Worm (Caenorhabditis elegans): Measurements from ENCODE around the gene csn-5.
A peak's percentile ranks its signal among the peaks of the same experiment; 100 is the strongest.

Gene csn-5

ce11 chrIV:5665353-5665918, 16.1 kb downstream of the csn-5 start:
- TF ChIP-seq sma-9 (GFP tag; optimal IDR thresholded peaks at IDR 0.05): peak; percentile 41
- TF ChIP-seq sma-9 (tag; optimal IDR thresholded peaks at IDR 0.05): no peak
- TF ChIP-seq nhr-6 (tag; optimal IDR thresholded peaks at IDR 0.05): no peak
- TF ChIP-seq mdl-1 (tag; optimal IDR thresholded peaks at IDR 0.05): no peak
- no peak for TF ChIP-seq nhr-11 (tag; optimal IDR thresholded peaks at IDR 0.05)
- TF ChIP-seq nhr-237 (tag; optimal IDR thresholded peaks at IDR 0.05): no peak
- TF ChIP-seq mab-5 (tag; optimal IDR thresholded peaks at IDR 0.05): peak; percentile 18
- TF ChIP-seq sma-3 (GFP tag; optimal IDR thresholded peaks at IDR 0.05): no peak
- TF ChIP-seq egl-27 (tag; optimal IDR thresholded peaks at IDR 0.05): no peak
- peak; percentile 25 for TF ChIP-seq ama-1 (optimal IDR thresholded peaks at IDR 0.05)
- TF ChIP-seq ZK546.5 (tag; optimal IDR thresholded peaks at IDR 0.05): no peak
- TF ChIP-seq ceh-82 (tag; optimal IDR thresholded peaks at IDR 0.05): no peak
- TF ChIP-seq blmp-1 (tag; optimal IDR thresholded peaks at IDR 0.05; ENCODE audit: insufficient read depth): peak; percentile 15
- TF ChIP-seq alr-1 (tag; optimal IDR thresholded peaks at IDR 0.05): no peak
- TF ChIP-seq nhr-10 (tag; optimal IDR thresholded peaks at IDR 0.05): no peak
- no peak for TF ChIP-seq snpc-4 (tag; optimal IDR thresholded peaks at IDR 0.05)
- TF ChIP-seq unc-55 (GFP tag; optimal IDR thresholded peaks at IDR 0.05): peak; percentile 78
- no peak for TF ChIP-seq elt-1 (tag; optimal IDR thresholded peaks at IDR 0.05)
- TF ChIP-seq aly-2 (tag; optimal IDR thresholded peaks at IDR 0.05): no peak
- no peak for TF ChIP-seq R02D3.7 (tag; optimal IDR thresholded peaks at IDR 0.05)
- no peak for TF ChIP-seq lin-39 (tag; optimal IDR thresholded peaks at IDR 0.05)
- TF ChIP-seq ztf-11 (tag; optimal IDR thresholded peaks at IDR 0.05): no peak
- TF ChIP-seq nhr-129 (tag; optimal IDR thresholded peaks at IDR 0.05): peak; percentile 87
- peak; percentile 72 for TF ChIP-seq nhr-25 (tag; optimal IDR thresholded peaks at IDR 0.05)
- no peak for TF ChIP-seq lin-11 (tag; optimal IDR thresholded peaks at IDR 0.05)
- no peak for TF ChIP-seq dmd-4 (tag; optimal IDR thresholded peaks at IDR 0.05)
- TF ChIP-seq Y55F3AM.14 (GFP tag; optimal IDR thresholded peaks at IDR 0.05): no peak
- TF ChIP-seq ztf-1 (GFP tag; conservative IDR thresholded peaks at IDR 0.05): no peak
- no peak for TF ChIP-seq nhr-77 (tag; optimal IDR thresholded peaks at IDR 0.05)
- peak; percentile 32 for TF ChIP-seq crh-2 (tag; optimal IDR thresholded peaks at IDR 0.05)
- TF ChIP-seq skn-1 (tag; optimal IDR thresholded peaks at IDR 0.05): peak; percentile 96
- TF ChIP-seq ceh-16 (tag; optimal IDR thresholded peaks at IDR 0.05): no peak
- TF ChIP-seq zag-1 (tag; optimal IDR thresholded peaks at IDR 0.05): peak; percentile 4
- TF ChIP-seq mbf-1 (tag; optimal IDR thresholded peaks at IDR 0.05): no peak
- peak in 1 of 2 experiments; percentile 53 for TF ChIP-seq lsy-2 (tag; optimal IDR thresholded peaks at IDR 0.05)
- TF ChIP-seq C34F6.9 (tag; optimal IDR thresholded peaks at IDR 0.05): peak; percentile 76
- TF ChIP-seq lin-13 (GFP tag; optimal IDR thresholded peaks at IDR 0.05): peak; percentile 4
- no peak for TF ChIP-seq unc-39 (tag; optimal IDR thresholded peaks at IDR 0.05)
- peak; percentile 9 for TF ChIP-seq ztf-4 (tag; optimal IDR thresholded peaks at IDR 0.05)
- TF ChIP-seq nhr-12 (tag; optimal IDR thresholded peaks at IDR 0.05): no peak
- no peak for TF ChIP-seq gmeb-1 (tag; optimal IDR thresholded peaks at IDR 0.05)
- no peak for TF ChIP-seq unc-62 (GFP tag; optimal IDR thresholded peaks at IDR 0.05)
- TF ChIP-seq nhr-21 (tag; optimal IDR thresholded peaks at IDR 0.05): no peak
- no peak for TF ChIP-seq elt-3 (tag; optimal IDR thresholded peaks at IDR 0.05)
- peak; percentile 30 for TF ChIP-seq F13H6.1 (tag; optimal IDR thresholded peaks at IDR 0.05)
- TF ChIP-seq nhr-23 (tag; optimal IDR thresholded peaks at IDR 0.05): no peak
- TF ChIP-seq fos-1 (tag; optimal IDR thresholded peaks at IDR 0.05): peak; percentile 69
- TF ChIP-seq sem-4 (tag; optimal IDR thresholded peaks at IDR 0.05): peak; percentile 64
- TF ChIP-seq peb-1 (tag; optimal IDR thresholded peaks at IDR 0.05): no peak
